Worm (Caenorhabditis elegans) whole organism, L2 larva: Measurements from ENCODE around the gene F58B4.7.

ENCODE experiments used
- C34F6.9 ChIP-seq: fragments of 150-350 bp; optimal IDR thresholded peaks from 2 replicates; lab custom pipeline; 2014; ENCODE audit warnings: missing biosample characterization, missing genetic modification characterization
- F13H6.1 ChIP-seq: sonication (generic microtip); optimal IDR thresholded peaks from 2 replicates; lab custom pipeline; 2016; ENCODE audit warnings: missing genetic modification characterization, missing compliant biosample characterization
- Y55F3AM.14 ChIP-seq: fragments of 200-800 bp; sonication (Bioruptor generic); optimal IDR thresholded peaks from 2 replicates; lab custom pipeline; 2018; ENCODE audit warnings: mild to moderate bottlenecking, missing genetic modification characterization, missing compliant biosample characterization
- ZK546.5 ChIP-seq: sonication (generic microtip); optimal IDR thresholded peaks from 2 replicates; lab custom pipeline; 2017; ENCODE audit warnings: missing biosample characterization, missing genetic modification characterization
- alr-1 ChIP-seq: fragments of 150-350 bp; optimal IDR thresholded peaks from 2 replicates; lab custom pipeline; 2014; ENCODE audit warnings: missing biosample characterization, missing genetic modification characterization
- aly-2 ChIP-seq: fragments of 150-350 bp; optimal IDR thresholded peaks from 2 replicates; lab custom pipeline; 2014; ENCODE audit warnings: missing biosample characterization, missing genetic modification characterization
- ama-1 ChIP-seq: fragments of 150-350 bp; optimal IDR thresholded peaks from 2 replicates; lab custom pipeline; 2018; ENCODE audit warnings: inconsistent platforms
- blmp-1 ChIP-seq: sonication (generic microtip); optimal IDR thresholded peaks from 2 replicates; lab custom pipeline; 2017; ENCODE audit warnings: missing genetic modification characterization, mild to moderate bottlenecking, missing compliant biosample characterization, antibody characterized with exemption, moderate library complexity; ENCODE audit not compliant: insufficient read depth
- ceh-82 ChIP-seq: fragments of 150-350 bp; optimal IDR thresholded peaks from 2 replicates; lab custom pipeline; 2014; ENCODE audit warnings: missing biosample characterization, missing genetic modification characterization
- crh-2 ChIP-seq: sonication (generic microtip); optimal IDR thresholded peaks from 2 replicates; lab custom pipeline; 2017; ENCODE audit warnings: missing biosample characterization, missing genetic modification characterization
- dmd-4 ChIP-seq: sonication (generic microtip); optimal IDR thresholded peaks from 2 replicates; lab custom pipeline; 2017; ENCODE audit warnings: missing biosample characterization, missing genetic modification characterization
- egl-27 ChIP-seq: sonication (generic microtip); optimal IDR thresholded peaks from 3 replicates; lab custom pipeline; 2017; ENCODE audit warnings: missing biosample characterization, missing genetic modification reagents, missing genetic modification characterization
- elt-1 ChIP-seq: fragments of 150-350 bp; optimal IDR thresholded peaks from 2 replicates; lab custom pipeline; 2014; ENCODE audit warnings: missing biosample characterization, missing genetic modification characterization
- elt-3 ChIP-seq: sonication (generic microtip); optimal IDR thresholded peaks from 2 replicates; lab custom pipeline; 2017; ENCODE audit warnings: missing biosample characterization, missing genetic modification characterization
- lin-11 ChIP-seq: fragments of 150-350 bp; sonication (generic microtip); optimal IDR thresholded peaks from 2 replicates; lab custom pipeline; 2014; ENCODE audit warnings: missing biosample characterization, missing genetic modification characterization, inconsistent platforms, mixed read lengths
- lin-13 ChIP-seq: fragments of 150-350 bp; optimal IDR thresholded peaks from 2 replicates; lab custom pipeline; 2014; ENCODE audit warnings: missing biosample characterization, missing genetic modification reagents, missing genetic modification characterization
- mab-5 ChIP-seq: fragments of 150-350 bp; optimal IDR thresholded peaks from 2 replicates; lab custom pipeline; 2014; ENCODE audit warnings: missing biosample characterization, missing genetic modification characterization
- mbf-1 ChIP-seq: sonication (generic microtip); optimal IDR thresholded peaks from 2 replicates; lab custom pipeline; 2017; ENCODE audit warnings: missing biosample characterization, missing genetic modification characterization
- mdl-1 ChIP-seq, 2 experiments: fragments of 150-350 bp in 1 of 2; sonication (generic microtip) in 1 of 2; optimal IDR thresholded peaks; 2 replicates each; lab custom pipeline; 2017; ENCODE audit warnings: missing biosample characterization in 2 of 2, missing genetic modification characterization in 2 of 2
- nhr-10 ChIP-seq: sonication (generic microtip); optimal IDR thresholded peaks from 2 replicates; lab custom pipeline; 2017; ENCODE audit warnings: missing biosample characterization, missing genetic modification characterization
- nhr-11 ChIP-seq: fragments of 150-350 bp; optimal IDR thresholded peaks from 2 replicates; lab custom pipeline; 2014; ENCODE audit warnings: missing biosample characterization, missing genetic modification characterization
- nhr-12 ChIP-seq: fragments of 150-350 bp; optimal IDR thresholded peaks from 2 replicates; lab custom pipeline; 2014; ENCODE audit warnings: missing biosample characterization, missing genetic modification characterization
- nhr-129 ChIP-seq: fragments of 150-350 bp; optimal IDR thresholded peaks from 2 replicates; lab custom pipeline; 2014; ENCODE audit warnings: missing biosample characterization, missing genetic modification characterization
- nhr-25 ChIP-seq: fragments of 150-350 bp; sonication (generic microtip); optimal IDR thresholded peaks from 3 replicates; lab custom pipeline; 2014; ENCODE audit warnings: missing biosample characterization, missing genetic modification characterization
- nhr-77 ChIP-seq: fragments of 150-350 bp; optimal IDR thresholded peaks from 2 replicates; lab custom pipeline; 2014; ENCODE audit warnings: missing biosample characterization, missing genetic modification characterization
- peb-1 ChIP-seq: fragments of 150-350 bp; optimal IDR thresholded peaks from 2 replicates; lab custom pipeline; 2014; ENCODE audit warnings: missing biosample characterization, missing genetic modification characterization
- sem-4 ChIP-seq: fragments of 150-350 bp; optimal IDR thresholded peaks from 2 replicates; lab custom pipeline; 2014; ENCODE audit warnings: missing biosample characterization, missing genetic modification reagents, missing genetic modification characterization
- skn-1 ChIP-seq: sonication (generic microtip); optimal IDR thresholded peaks from 2 replicates; lab custom pipeline; 2017; ENCODE audit warnings: missing biosample characterization, missing genetic modification characterization
- sma-3 ChIP-seq: sonication (generic microtip); optimal IDR thresholded peaks from 2 replicates; lab custom pipeline; 2016; ENCODE audit warnings: missing genetic modification reagents, missing genetic modification characterization, missing compliant biosample characterization
- sma-9 ChIP-seq, 2 experiments: fragments of 150-350 bp in 1 of 2; sonication (generic microtip) in 1 of 2; optimal IDR thresholded peaks; 2 replicates each; lab custom pipeline; 2014 to 2016; ENCODE audit warnings: missing genetic modification characterization in 2 of 2, mild to moderate bottlenecking in 1 of 2, missing biosample characterization in 1 of 2, missing compliant biosample characterization in 1 of 2, missing genetic modification reagents in 1 of 2, moderate library complexity in 1 of 2
- snpc-4 ChIP-seq: fragments of 150-350 bp; optimal IDR thresholded peaks from 2 replicates; lab custom pipeline; 2014; ENCODE audit warnings: missing biosample characterization, missing genetic modification characterization
- unc-39 ChIP-seq: fragments of 150-350 bp; optimal IDR thresholded peaks from 2 replicates; lab custom pipeline; 2014; ENCODE audit warnings: missing biosample characterization, missing genetic modification characterization
- unc-55 ChIP-seq: fragments of 150-350 bp; sonication (generic microtip); optimal IDR thresholded peaks from 3 replicates; lab custom pipeline; 2014; ENCODE audit warnings: missing biosample characterization, missing genetic modification reagents, missing genetic modification characterization
- zag-1 ChIP-seq: fragments of 150-350 bp; optimal IDR thresholded peaks from 2 replicates; lab custom pipeline; 2014; ENCODE audit warnings: missing biosample characterization, missing genetic modification characterization
- ztf-1 ChIP-seq: fragments of 200-800 bp; sonication (Bioruptor generic); conservative IDR thresholded peaks from 2 replicates; pipeline ENCODE4 v1.3.6; 2022; ENCODE audit warnings: missing genetic modification characterization, missing compliant biosample characterization
- ztf-11 ChIP-seq: sonication (generic microtip); optimal IDR thresholded peaks from 2 replicates; lab custom pipeline; 2017; ENCODE audit warnings: missing biosample characterization, missing genetic modification characterization
- ztf-4 ChIP-seq: fragments of 150-350 bp; optimal IDR thresholded peaks from 2 replicates; lab custom pipeline; 2014; ENCODE audit warnings: missing biosample characterization, missing genetic modification characterization

The F58B4.7 gene

ce11 chrV:10923229-10923628, at the start of gene F58B4.7:
F58B4.7 (minus strand) TSS chrV:10923329.
- TF ChIP-seq egl-27 (tag; lab: Kevin White, UChicago) = no peak
- TF ChIP-seq F13H6.1 (tag; lab: Kevin White, UChicago) = no peak
- TF ChIP-seq, all 48 proteins: peak for 0

- TF ChIP-seq ztf-4 (tag; lab: Kevin White, UChicago) (no peak), nhr-11 (tag; lab: Kevin White, UChicago) (no peak), mab-5 (tag; lab: Kevin White, UChicago) (no peak), snpc-4 (tag; lab: Kevin White, UChicago) (no peak), skn-1 (tag; lab: Kevin White, UChicago) (no peak), aly-2 (no peak)
Measured at ce11 chrV:10970930-10971329, 47.8 kb upstream of the F58B4.7 start.

- no peak for TF ChIP-seq unc-55 (GFP tag; lab: Kevin White, UChicago)
- no peak for TF ChIP-seq sma-3 (GFP tag; lab: Kevin White, UChicago)
- TF ChIP-seq nhr-11 (tag; lab: Kevin White, UChicago) = no peak
- TF ChIP-seq ZK546.5 (tag; lab: Kevin White, UChicago) = no peak
- TF ChIP-seq dmd-4 = no peak
- no peak for TF ChIP-seq Y55F3AM.14 (GFP tag; lab: Kevin White, UChicago)
- TF ChIP-seq mdl-1 (tag; optimal IDR thresholded peaks at IDR 0.05; lab: Kevin White, UChicago) = no peak
- no peak for TF ChIP-seq ama-1 (lab: Kevin White, UChicago)
- TF ChIP-seq crh-2 (tag; lab: Kevin White, UChicago) = no peak
- TF ChIP-seq, all 48 proteins: peak for 0
Measured at ce11 chrV:10970070-10970469, 46.9 kb upstream of the F58B4.7 start, which contains the start of gene F17C11.22. F17C11.22 (minus strand) TSS chrV:10970170.

ce11 chrV:10967594-10968273, 44.6 kb upstream of the F58B4.7 start:
- no peak for TF ChIP-seq unc-39 (tag; lab: Kevin White, UChicago)
- TF ChIP-seq nhr-12 = no peak
- no peak for TF ChIP-seq mdl-1 (tag; optimal IDR thresholded peaks at IDR 0.05; lab: Kevin White, UChicago)
- TF ChIP-seq ztf-11 = no peak
- TF ChIP-seq ceh-82 (tag; lab: Kevin White, UChicago) = no peak
- TF ChIP-seq nhr-11 (tag; lab: Kevin White, UChicago) = no peak
- TF ChIP-seq aly-2 = no peak
- no peak for TF ChIP-seq blmp-1 (tag; lab: Kevin White, UChicago)
- TF ChIP-seq sma-9 (GFP tag; optimal IDR thresholded peaks at IDR 0.05; lab: Kevin White, UChicago) = no peak
- TF ChIP-seq sma-9 (tag; optimal IDR thresholded peaks at IDR 0.05; lab: Kevin White, UChicago) = no peak
- no peak for TF ChIP-seq elt-3
- no peak for TF ChIP-seq snpc-4 (tag; lab: Kevin White, UChicago)
- TF ChIP-seq ztf-4 (tag; lab: Kevin White, UChicago) = no peak
- no peak for TF ChIP-seq egl-27 (tag; lab: Kevin White, UChicago)
- TF ChIP-seq C34F6.9 (tag; lab: Kevin White, UChicago) = no peak
- no peak for TF ChIP-seq unc-55 (GFP tag; lab: Kevin White, UChicago)

- TF ChIP-seq nhr-25 = no peak
Measured at ce11 chrV:10966874-10967273, 43.7 kb upstream of the F58B4.7 start.

- TF ChIP-seq nhr-11 (tag; lab: Kevin White, UChicago) (no peak), nhr-10 (tag; lab: Kevin White, UChicago) (peak; percentile 61), ztf-11 (no peak), C34F6.9 (tag; lab: Kevin White, UChicago) (peak; percentile 99), lin-11 (tag; lab: Kevin White, UChicago) (peak; percentile 94), nhr-129 (tag; lab: Kevin White, UChicago) (peak; percentile 99), mab-5 (tag; lab: Kevin White, UChicago) (peak; percentile 85), ceh-82 (tag; lab: Kevin White, UChicago) (peak; percentile 75), elt-1 (tag; lab: Kevin White, UChicago) (no peak), Y55F3AM.14 (GFP tag; lab: Kevin White, UChicago) (peak; percentile 76), ztf-1 (GFP tag; lab: Robert Waterston, UW) (no peak), sma-3 (GFP tag; lab: Kevin White, UChicago) (peak; percentile 97), mbf-1 (no peak), zag-1 (tag; lab: Kevin White, UChicago) (peak; percentile 87), unc-55 (GFP tag; lab: Kevin White, UChicago) (peak; percentile 99), elt-3 (no peak), crh-2 (tag; lab: Kevin White, UChicago) (peak; percentile 98), blmp-1 (tag; lab: Kevin White, UChicago) (peak; percentile 71), F13H6.1 (tag; lab: Kevin White, UChicago) (peak; percentile 96), egl-27 (tag; lab: Kevin White, UChicago) (peak; percentile 82), unc-39 (tag; lab: Kevin White, UChicago) (no peak), aly-2 (no peak), nhr-12 (no peak), mdl-1 (tag; optimal IDR thresholded peaks at IDR 0.05; lab: Kevin White, UChicago) (peak in 1 of 2 experiments; percentile 60), peb-1 (tag; lab: Kevin White, UChicago) (no peak), sem-4 (tag; lab: Kevin White, UChicago) (peak; percentile 97), lin-13 (peak; percentile 96), ztf-4 (tag; lab: Kevin White, UChicago) (peak; percentile 93), ZK546.5 (tag; lab: Kevin White, UChicago) (peak; percentile 71), alr-1 (tag; lab: Kevin White, UChicago) (no peak), nhr-77 (tag; lab: Kevin White, UChicago) (peak; percentile 57)
Measured at ce11 chrV:10965501-10965900, 42.4 kb upstream of the F58B4.7 start, which contains the start of the genes ctf-4 and eef-1G. ctf-4 (minus strand) TSS chrV:10965539. eef-1G (plus strand) TSS chrV:10965719.
